Worm (Caenorhabditis elegans) whole organism, L1 larva: ENCODE results near the gene set-3.
A peak's percentile ranks its signal among the peaks of the same experiment; 100 is the strongest.
"Not testable (repeated sequence)": the region's sequence is repeated elsewhere in the genome, so short reads cannot be mapped to it uniquely, and the experiment has no call there.

Source experiments
- aly-2 ChIP-seq: fragments of 150-350 bp; optimal IDR thresholded peaks from 2 replicates; lab custom pipeline; 2014; ENCODE audit warnings: missing biosample characterization, missing genetic modification characterization
- ama-1 ChIP-seq: fragments of 150-350 bp; optimal IDR thresholded peaks from 2 replicates; lab custom pipeline; 2014
- blmp-1 ChIP-seq: fragments of 150-350 bp; optimal IDR thresholded peaks from 2 replicates; lab custom pipeline; 2014; ENCODE audit warnings: missing biosample characterization, missing genetic modification characterization
- ceh-82 ChIP-seq, 3 experiments: fragments of 150-350 bp in 1 of 3; sonication (generic microtip) in 2 of 3; optimal IDR thresholded peaks; 2 replicates each; lab custom pipeline; 2014 to 2017; ENCODE audit warnings: missing biosample characterization in 3 of 3, missing genetic modification characterization in 3 of 3
- ceh-88 ChIP-seq: fragments of 200-800 bp; sonication (Bioruptor generic); IDR thresholded peaks from 2 replicates; pipeline ENCODE4 v1.3.6; 2022; ENCODE audit warnings: missing genetic modification characterization, missing compliant biosample characterization
- dsc-1 ChIP-seq: sonication (generic microtip); optimal IDR thresholded peaks from 2 replicates; lab custom pipeline; 2016; ENCODE audit warnings: mild to moderate bottlenecking, missing genetic modification characterization, missing compliant biosample characterization
- egl-13 ChIP-seq: sonication (generic microtip); optimal IDR thresholded peaks from 2 replicates; lab custom pipeline; 2016; ENCODE audit warnings: missing genotype, missing genetic modification reagents, missing genetic modification characterization, missing compliant biosample characterization
- elt-2 ChIP-seq: sonication (generic microtip); optimal IDR thresholded peaks from 2 replicates; lab custom pipeline; 2016; ENCODE audit warnings: missing genetic modification characterization, mild to moderate bottlenecking, inconsistent platforms, missing compliant biosample characterization, missing genetic modification reagents
- elt-3 ChIP-seq, 6 experiments: fragments of 150-350 bp in 1 of 6; sonication (generic microtip); optimal IDR thresholded peaks; 2 replicates each; lab custom pipeline; 2017 to 2018; ENCODE audit warnings: missing biosample characterization in 6 of 6, missing genetic modification characterization in 6 of 6, inconsistent platforms in 1 of 6
- fkh-10 ChIP-seq: sonication (generic microtip); optimal IDR thresholded peaks from 2 replicates; lab custom pipeline; 2017; ENCODE audit warnings: missing biosample characterization, missing genetic modification reagents, missing genetic modification characterization
- fkh-8 ChIP-seq: sonication (generic microtip); optimal IDR thresholded peaks from 2 replicates; lab custom pipeline; 2016; ENCODE audit warnings: mild to moderate bottlenecking, missing genetic modification characterization, missing compliant biosample characterization
- hlh-4 ChIP-seq: sonication (generic microtip); optimal IDR thresholded peaks from 2 replicates; lab custom pipeline; 2016; ENCODE audit warnings: mild to moderate bottlenecking, missing genetic modification characterization, missing compliant biosample characterization
- isw-1 ChIP-seq: fragments of 200-800 bp; sonication (Bioruptor generic); IDR thresholded peaks from 2 replicates; pipeline ENCODE4 v1.3.6; 2022; ENCODE audit warnings: missing genetic modification characterization, missing compliant biosample characterization
- jun-1 ChIP-seq: fragments of 150-350 bp; optimal IDR thresholded peaks from 2 replicates; lab custom pipeline; 2014; ENCODE audit warnings: missing biosample characterization, missing genetic modification reagents, missing genetic modification characterization
- lin-15B ChIP-seq: fragments of 150-350 bp; sonication (generic microtip); optimal IDR thresholded peaks from 3 replicates; lab custom pipeline; 2014; ENCODE audit warnings: missing biosample characterization, missing genetic modification characterization
- lin-35 ChIP-seq, 2 experiments: fragments of 150-350 bp; optimal IDR thresholded peaks; 2 replicates each; lab custom pipeline; 2014; ENCODE audit warnings: missing biosample characterization in 2 of 2, missing genetic modification characterization in 2 of 2, missing genetic modification reagents in 2 of 2
- lin-39 ChIP-seq: fragments of 150-350 bp; optimal IDR thresholded peaks from 2 replicates; lab custom pipeline; 2014; ENCODE audit warnings: missing biosample characterization, missing genetic modification reagents, missing genetic modification characterization
- lir-3 ChIP-seq: sonication (generic microtip); optimal IDR thresholded peaks from 2 replicates; lab custom pipeline; 2016; ENCODE audit warnings: mild to moderate bottlenecking, missing genetic modification characterization, moderate library complexity, missing compliant biosample characterization; ENCODE audit not compliant: poor library complexity
- mdl-1 ChIP-seq, 2 experiments: fragments of 150-350 bp; optimal IDR thresholded peaks; 2 replicates each; lab custom pipeline; 2014 to 2017; ENCODE audit warnings: missing biosample characterization in 2 of 2, missing genetic modification characterization in 2 of 2, inconsistent platforms in 1 of 2
- mep-1 ChIP-seq: fragments of 150-350 bp; optimal IDR thresholded peaks from 2 replicates; lab custom pipeline; 2014; ENCODE audit warnings: missing biosample characterization, missing genetic modification characterization
- nhr-11 ChIP-seq: fragments of 150-350 bp; optimal IDR thresholded peaks from 2 replicates; lab custom pipeline; 2014; ENCODE audit warnings: missing biosample characterization, missing genetic modification characterization
- nhr-20 ChIP-seq: sonication (generic microtip); optimal IDR thresholded peaks from 2 replicates; lab custom pipeline; 2016; ENCODE audit warnings: mild to moderate bottlenecking, missing genetic modification characterization, missing compliant biosample characterization
- nhr-71 ChIP-seq: sonication (generic microtip); optimal IDR thresholded peaks from 2 replicates; lab custom pipeline; 2016; ENCODE audit warnings: mild to moderate bottlenecking, missing genetic modification characterization, moderate library complexity, missing compliant biosample characterization
- nhr-77 ChIP-seq: fragments of 150-350 bp; optimal IDR thresholded peaks from 2 replicates; lab custom pipeline; 2014; ENCODE audit warnings: missing biosample characterization, missing genetic modification characterization
- nhr-85 ChIP-seq: sonication (generic microtip); peaks from one replicate; lab custom pipeline; 2016; ENCODE audit warnings: missing genetic modification characterization, inconsistent platforms, missing compliant biosample characterization
- pag-3 ChIP-seq: sonication (generic microtip); optimal IDR thresholded peaks from 2 replicates; lab custom pipeline; 2017; ENCODE audit warnings: missing genetic modification characterization, mild to moderate bottlenecking, missing compliant biosample characterization, antibody characterized with exemption, borderline replicate concordance; ENCODE audit not compliant: insufficient read depth
- rnt-1 ChIP-seq: sonication (generic microtip); optimal IDR thresholded peaks from 2 replicates; lab custom pipeline; 2016; ENCODE audit warnings: mild to moderate bottlenecking, missing genetic modification characterization, moderate library complexity, missing compliant biosample characterization
- skn-1 ChIP-seq: fragments of 150-350 bp; optimal IDR thresholded peaks from 2 replicates; lab custom pipeline; 2014; ENCODE audit warnings: missing biosample characterization, missing genetic modification characterization
- snu-23 ChIP-seq: sonication (generic microtip); optimal IDR thresholded peaks from 2 replicates; lab custom pipeline; 2016; ENCODE audit warnings: missing genetic modification characterization, missing compliant biosample characterization
- swsn-7 ChIP-seq: sonication (generic microtip); optimal IDR thresholded peaks from 2 replicates; lab custom pipeline; 2016; ENCODE audit warnings: missing genetic modification characterization, missing compliant biosample characterization
- tbx-2 ChIP-seq: sonication (generic microtip); optimal IDR thresholded peaks from 2 replicates; lab custom pipeline; 2016; ENCODE audit warnings: missing genetic modification characterization, missing compliant biosample characterization
- tlp-1 ChIP-seq: fragments of 150-350 bp; optimal IDR thresholded peaks from 2 replicates; lab custom pipeline; 2014; ENCODE audit warnings: missing biosample characterization, missing genetic modification characterization
- unc-130 ChIP-seq: fragments of 150-350 bp; optimal IDR thresholded peaks from 2 replicates; lab custom pipeline; 2017; ENCODE audit warnings: missing biosample characterization, missing genetic modification characterization, inconsistent platforms
- xbp-1 ChIP-seq: sonication (generic microtip); optimal IDR thresholded peaks from 2 replicates; lab custom pipeline; 2016; ENCODE audit warnings: missing genetic modification characterization, missing compliant biosample characterization
- zag-1 ChIP-seq: fragments of 150-350 bp; optimal IDR thresholded peaks from 2 replicates; lab custom pipeline; 2014; ENCODE audit warnings: missing biosample characterization, missing genetic modification characterization

The set-3 gene

ce11 chrIII:9695379-9695778 lies 1.0 kb upstream of the set-3 start (continued):
- TF ChIP-seq tbx-2 (tag; lab: Kevin White, UChicago) (no peak), blmp-1 (tag; lab: Kevin White, UChicago) (peak; percentile 14), rnt-1 (peak; percentile 7), elt-3 (tag; optimal IDR thresholded peaks at IDR 0.05; lab: Kevin White, UChicago) (peak in 1 of 6 experiments; percentile 20)

- no peak for TF ChIP-seq mep-1 (tag; lab: Kevin White, UChicago)
- TF ChIP-seq ama-1 = no peak
- TF ChIP-seq skn-1 (tag; lab: Kevin White, UChicago) = no peak
- no peak for TF ChIP-seq ceh-88 (GFP tag; lab: Robert Waterston, UW)
- no peak for TF ChIP-seq tlp-1 (tag; lab: Kevin White, UChicago)
- no peak for TF ChIP-seq nhr-11 (tag; lab: Kevin White, UChicago)
- TF ChIP-seq nhr-85 = no peak
- TF ChIP-seq mdl-1 (tag; optimal IDR thresholded peaks at IDR 0.05; lab: Kevin White, UChicago) = no peak
- no peak for TF ChIP-seq nhr-20 (tag; lab: Kevin White, UChicago)
- TF ChIP-seq dsc-1 (tag; lab: Kevin White, UChicago) = no peak
- TF ChIP-seq zag-1 (tag; lab: Kevin White, UChicago) = no peak
- no peak for TF ChIP-seq egl-13 (tag; lab: Kevin White, UChicago)
- no peak for TF ChIP-seq nhr-77 (tag; lab: Kevin White, UChicago)
- TF ChIP-seq elt-3 (tag; optimal IDR thresholded peaks at IDR 0.05; lab: Kevin White, UChicago) = no peak
- TF ChIP-seq lin-15B (tag; lab: Kevin White, UChicago) = no peak
- no peak for TF ChIP-seq lir-3 (tag; lab: Kevin White, UChicago)
- no peak for TF ChIP-seq pag-3 (tag; lab: Kevin White, UChicago)
- no peak for TF ChIP-seq hlh-4 (tag; lab: Kevin White, UChicago)
Measured at ce11 chrIII:9690044-9690443, 4.3 kb downstream of the set-3 start, which contains the start of gene best-5. best-5 (minus strand) TSS chrIII:9690253.

ce11 chrIII:9689377-9689776 lies 5.0 kb downstream of the set-3 start:
- TF ChIP-seq aly-2 (tag; lab: Kevin White, UChicago) = no peak
- peak in 1 of 2 experiments; percentile 21 for TF ChIP-seq lin-35 (GFP tag; optimal IDR thresholded peaks at IDR 0.05; lab: Kevin White, UChicago)
- TF ChIP-seq elt-2 (tag; lab: Kevin White, UChicago) = peak; percentile 77

ce11 chrIII:9685959-9686358 lies 8.4 kb downstream of the set-3 start, which contains the start of gene C07A9.10:
C07A9.10 (minus strand) TSS chrIII:9686059.
- TF ChIP-seq swsn-7 (no peak), ceh-82 (tag; optimal IDR thresholded peaks at IDR 0.05; lab: Kevin White, UChicago) (no peak), unc-130 (tag; lab: Kevin White, UChicago) (no peak), nhr-71 (tag; lab: Kevin White, UChicago) (no peak), ama-1 (no peak), aly-2 (tag; lab: Kevin White, UChicago) (no peak), fkh-8 (tag; lab: Kevin White, UChicago) (no peak), snu-23 (GFP tag; lab: Kevin White, UChicago) (no peak), nhr-20 (tag; lab: Kevin White, UChicago) (no peak)

- TF ChIP-seq xbp-1, mep-1, jun-1 (tag; lab: Kevin White, UChicago): not testable (repeated sequence)
Measured at ce11 chrIII:9682729-9683128, 11.6 kb downstream of the set-3 start, which contains the start of gene C07A9.5. C07A9.5 (minus strand) TSS chrIII:9682829.

- TF ChIP-seq isw-1; fkh-10 (GFP tag; lab: Kevin White, UChicago); lin-39 (tag; lab: Kevin White, UChicago): not testable (repeated sequence)
Measured at ce11 chrIII:9681206-9681605, 13.2 kb downstream of the set-3 start, which contains the start of gene C07A9.13. C07A9.13 (minus strand) TSS chrIII:9681306.
